Fruit fly (Drosophila melanogaster) whole organism, embryonic: ENCODE results near the gene CG6959.

Source experiments
- CG1832 ChIP-seq: fragments of 200-800 bp; sonication (Bioruptor generic); optimal IDR thresholded peaks from 2 replicates; lab custom pipeline; 2017; ENCODE audit warnings: missing biosample characterization, mild to moderate bottlenecking, missing genetic modification characterization, inconsistent platforms
- CG3995 ChIP-seq: fragments of 200-800 bp; sonication (Bioruptor generic); optimal IDR thresholded peaks from 3 replicates; lab custom pipeline; 2016; ENCODE audit warnings: missing biosample characterization, missing genetic modification characterization
- CG4617 ChIP-seq: fragments of 200-800 bp; sonication (Bioruptor generic); optimal IDR thresholded peaks from 3 replicates; lab custom pipeline; 2016; ENCODE audit warnings: missing biosample characterization, missing genetic modification characterization, borderline replicate concordance
- CG6683 ChIP-seq: fragments of 200-800 bp; sonication (Bioruptor generic); optimal IDR thresholded peaks from 2 replicates; lab custom pipeline; 2017; ENCODE audit warnings: missing biosample characterization, mild to moderate bottlenecking, missing genetic modification characterization, missing genetic modification reagents
- CG6854 ChIP-seq: fragments of 200-800 bp; sonication (Bioruptor generic); optimal IDR thresholded peaks from 3 replicates; lab custom pipeline; 2017; ENCODE audit warnings: missing biosample characterization, mild to moderate bottlenecking, missing genetic modification characterization
- Dref ChIP-seq: fragments of 200-800 bp; sonication (Bioruptor generic); IDR thresholded peaks from 2 replicates; pipeline ENCODE4 v1.3.6; 2022; ENCODE audit warnings: missing biosample characterization, missing genetic modification characterization
- grn ChIP-seq: fragments of 200-800 bp; sonication (Bioruptor generic); optimal IDR thresholded peaks from 3 replicates; lab custom pipeline; 2017; ENCODE audit warnings: missing biosample characterization, missing genetic modification characterization
- pzg ChIP-seq: fragments of 200-800 bp; sonication (Bioruptor generic); optimal IDR thresholded peaks from 3 replicates; lab custom pipeline; 2018; ENCODE audit warnings: missing biosample characterization, mild to moderate bottlenecking, missing genetic modification characterization, moderate library complexity
- ttk ChIP-seq: fragments of 200-800 bp; sonication (Bioruptor generic); IDR thresholded peaks from 2 replicates; pipeline ENCODE4 v2.1.2; 2022; ENCODE audit warnings: missing biosample characterization, missing genetic modification characterization

DNA sequence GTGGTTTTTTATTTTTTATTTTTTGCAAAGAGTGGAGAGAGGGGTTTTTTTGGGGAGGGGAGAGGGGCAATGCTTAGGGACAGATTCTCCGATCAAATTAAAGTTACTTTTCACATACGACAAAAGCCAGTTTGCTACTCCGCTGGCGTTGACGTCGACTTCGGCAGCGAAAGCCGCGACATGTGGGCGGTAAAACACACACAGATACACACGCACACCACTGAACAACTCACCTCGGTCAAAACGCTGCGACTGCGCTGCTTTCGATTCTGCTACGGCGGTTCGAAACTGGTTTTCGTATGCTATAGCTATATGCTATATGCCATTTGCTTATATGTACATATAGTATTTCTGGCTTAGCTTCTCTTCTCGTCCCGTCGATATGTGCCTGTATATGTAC, 698 bp downstream of the CG6959 start:
- no peak for TF ChIP-seq CG3995 (GFP tag; lab: Kevin White, UChicago)
- no peak for TF ChIP-seq CG6683
- TF ChIP-seq Dref: no peak
- no peak for TF ChIP-seq pzg (GFP tag; lab: Kevin White, UChicago)
- TF ChIP-seq ttk: no peak
- no peak for TF ChIP-seq CG1832 (GFP tag; lab: Kevin White, UChicago)
- TF ChIP-seq grn (GFP tag; lab: Kevin White, UChicago): no peak
- no peak for TF ChIP-seq CG6854 (GFP tag; lab: Kevin White, UChicago)
- TF ChIP-seq CG4617 (GFP tag; lab: Kevin White, UChicago): no peak
